Fruit fly (Drosophila melanogaster): ENCODE data around the gene CG4553.

The CG4553 gene

DNA sequence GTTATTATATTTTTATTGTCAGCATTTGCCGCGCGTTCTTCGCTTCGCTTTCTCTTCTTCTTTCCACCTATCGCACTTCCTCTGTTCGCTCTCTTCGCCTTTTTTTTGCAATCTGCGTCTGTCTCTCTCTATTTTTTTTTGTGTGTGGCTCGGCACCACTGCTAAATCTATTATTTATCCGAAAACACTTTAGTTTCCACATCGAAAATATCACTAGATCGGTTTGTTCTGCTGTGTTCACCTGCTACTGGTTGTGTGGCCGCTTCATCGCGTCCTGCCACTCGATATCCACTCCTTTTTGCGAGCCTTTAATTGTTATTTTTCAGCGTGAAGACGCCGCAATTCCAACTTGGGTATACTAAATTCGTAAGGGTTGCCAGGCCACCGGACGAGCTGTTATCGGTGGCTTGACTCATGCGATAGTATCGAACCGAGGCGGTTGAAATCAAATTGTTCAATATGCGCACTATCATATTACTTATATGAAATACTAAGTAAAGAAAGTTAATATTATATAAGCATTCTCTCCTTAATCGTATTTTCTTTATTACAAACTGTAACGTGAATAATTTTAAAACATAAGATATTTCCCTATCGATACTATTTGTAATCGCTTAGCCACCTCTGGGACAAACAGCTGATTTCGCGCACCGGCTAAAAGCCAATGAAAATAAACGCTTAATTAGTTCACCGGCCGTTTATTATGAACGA, 5.9 kb upstream of the CG4553 start, which contains the start of the genes XNP, CG42488 and CG5116 (continued):
- TF ChIP-seq CG8089 (GFP tag; optimal IDR thresholded peaks at IDR 0.05) (no peak), abd-A (tag; optimal IDR thresholded peaks at IDR 0.05) (no peak), Sox100B (GFP tag; optimal IDR thresholded peaks at IDR 0.05) (no peak), fd96Cb (tag; optimal IDR thresholded peaks at IDR 0.05) (peak; percentile 4), MBD-R2 (GFP tag; IDR thresholded peaks at IDR 0.05) (peak; percentile 82), sqz (GFP tag; optimal IDR thresholded peaks at IDR 0.05) (peak; percentile 98), CrebB (tag; optimal IDR thresholded peaks at IDR 0.05) (peak; percentile 19), CG16779 (GFP tag; IDR thresholded peaks at IDR 0.05) (no peak), CG18619 (GFP tag; optimal IDR thresholded peaks at IDR 0.05) (peak; percentile 31), CG4854 (GFP tag; optimal IDR thresholded peaks at IDR 0.05) (peak; percentile 2), Fer1 (GFP tag; optimal IDR thresholded peaks at IDR 0.05) (peak; percentile 45), HLH4C (GFP tag; IDR thresholded peaks at IDR 0.05; ENCODE audit: partially characterized antibody) (peak; percentile 98), unc-4 (GFP tag; IDR thresholded peaks at IDR 0.05; ENCODE audit: partially characterized antibody) (peak; percentile 99), sr (GFP tag; IDR thresholded peaks at IDR 0.05) (no peak), chif (GFP tag; optimal IDR thresholded peaks at IDR 0.05) (peak in 1 of 2 experiments; percentile 25), ro (GFP tag; IDR thresholded peaks at IDR 0.05) (no peak), Ptx1 (GFP tag; IDR thresholded peaks at IDR 0.05) (peak; percentile 62), lmd (GFP tag; IDR thresholded peaks at IDR 0.05) (peak; percentile 32; the same call in 1 of the 2 replicates), Ets65A (GFP tag) (peak; percentile 93), Meics (GFP tag; optimal IDR thresholded peaks at IDR 0.05) (peak; percentile 46), CG12155 (GFP tag; optimal IDR thresholded peaks at IDR 0.05) (peak; percentile 49), CG10267 (tag; optimal IDR thresholded peaks at IDR 0.05) (peak; percentile 62), CG4730 (GFP tag; IDR thresholded peaks at IDR 0.05) (no peak), Rx (GFP tag; IDR thresholded peaks at IDR 0.05) (no peak), usp (GFP tag; optimal IDR thresholded peaks at IDR 0.05) (no peak), CG31365 (tag; optimal IDR thresholded peaks at IDR 0.05) (no peak), CG1529 (GFP tag; optimal IDR thresholded peaks at IDR 0.05) (no peak), ase (GFP tag; IDR thresholded peaks at IDR 0.05) (no peak), NfI (GFP tag; optimal IDR thresholded peaks at IDR 0.05) (peak; percentile 57), sc (optimal IDR thresholded peaks at IDR 0.05) (no peak), sc (GFP tag; optimal IDR thresholded peaks at IDR 0.05) (no peak), unpg (GFP tag; optimal IDR thresholded peaks at IDR 0.05) (no peak), row (GFP tag; IDR thresholded peaks at IDR 0.05) (peak; percentile 94), tna (GFP tag; IDR thresholded peaks at IDR 0.05; ENCODE audit: partially characterized antibody) (peak; percentile 93), CG18476 (GFP tag; optimal IDR thresholded peaks at IDR 0.05) (peak; percentile 43), sens (GFP tag) (peak; percentile 92), mld (GFP tag; IDR thresholded peaks at IDR 0.05; ENCODE audit: partially characterized antibody) (peak; percentile 94), pho (GFP tag; optimal IDR thresholded peaks at IDR 0.05) (peak; percentile 36), HLH54F (GFP tag; optimal IDR thresholded peaks at IDR 0.05) (peak; percentile 43), Adf1 (GFP tag; IDR thresholded peaks at IDR 0.05) (peak; percentile 27; the same call in 1 of the 2 replicates), CG11456 (GFP tag; IDR thresholded peaks at IDR 0.05) (peak; percentile 65; the same call in 1 of the 3 replicates), YL-1 (GFP tag; optimal IDR thresholded peaks at IDR 0.05) (peak; percentile 88), Hr51 (GFP tag; optimal IDR thresholded peaks at IDR 0.05) (peak in 1 of 2 experiments; percentile 58), jumu (GFP tag; optimal IDR thresholded peaks at IDR 0.05) (peak; percentile 5), NFAT (GFP tag; IDR thresholded peaks at IDR 0.05) (peak; percentile 74), sug (tag; optimal IDR thresholded peaks at IDR 0.05) (peak; percentile 75), mam (GFP tag; optimal IDR thresholded peaks at IDR 0.05) (peak; percentile 38), nerfin-1 (tag; optimal IDR thresholded peaks at IDR 0.05) (peak; percentile 61), CG7357 (GFP tag; IDR thresholded peaks at IDR 0.05) (no peak), croc (GFP tag; conservative IDR thresholded peaks at IDR 0.05) (no peak)

Data from whole organism, embryonic.